Worm (Caenorhabditis elegans): ENCODE results near the gene nlp-57.

ce11 chrX:11317939-11318338 lies 1.1 kb downstream of the nlp-57 start, which contains the start of gene hizr-1:
- TF ChIP-seq pqm-1 (tag; optimal IDR thresholded peaks at IDR 0.05) (peak; percentile 44), ztf-11 (tag; optimal IDR thresholded peaks at IDR 0.05) (no peak), elt-2 (tag; optimal IDR thresholded peaks at IDR 0.05) (peak; percentile 69), snpc-4 (tag; optimal IDR thresholded peaks at IDR 0.05) (no peak), fkh-10 (GFP tag; optimal IDR thresholded peaks at IDR 0.05) (no peak), nhr-11 (tag; optimal IDR thresholded peaks at IDR 0.05) (no peak), egl-27 (tag; optimal IDR thresholded peaks at IDR 0.05) (no peak), nhr-12 (tag; optimal IDR thresholded peaks at IDR 0.05) (no peak), ztf-4 (tag; optimal IDR thresholded peaks at IDR 0.05) (no peak), pha-4 (tag; optimal IDR thresholded peaks at IDR 0.05) (no peak)

Measured in whole organism, L3 larva.